Worm (Caenorhabditis elegans): ENCODE measurements around the gene C17C3.24.

The C17C3.24 gene

ce11 chrII:5496375-5496774 lies 45.2 kb downstream of the C17C3.24 start, which contains the start of gene F12A10.1:
TSS of gene F12A10.1 (plus strand) at chrII:5496540.
- TF ChIP-seq F39B2.1 (GFP tag; IDR thresholded peaks at IDR 0.05) (no peak), ZK185.1 (tag; optimal IDR thresholded peaks at IDR 0.05; ENCODE audit: poor library complexity, severe bottlenecking) (no peak), ceh-79 (tag; optimal IDR thresholded peaks at IDR 0.05) (no peak), athp-1 (tag; optimal IDR thresholded peaks at IDR 0.05) (no peak), aptf-3 (GFP tag; IDR thresholded peaks at IDR 0.05) (no peak), ztf-22 (GFP tag; optimal IDR thresholded peaks at IDR 0.05) (no peak), repo-1 (tag; optimal IDR thresholded peaks at IDR 0.05) (no peak), F10E7.11 (tag; optimal IDR thresholded peaks at IDR 0.05) (no peak), nfya-2 (GFP tag; IDR thresholded peaks at IDR 0.05) (no peak), hmg-1.2 (GFP tag; IDR thresholded peaks at IDR 0.05) (no peak), rpc-1 (optimal IDR thresholded peaks at IDR 0.05) (no peak), rpc-1 (tag; optimal IDR thresholded peaks at IDR 0.05) (no peak), F22D6.2 (tag; optimal IDR thresholded peaks at IDR 0.05) (no peak), akir-1 (GFP tag; optimal IDR thresholded peaks at IDR 0.05) (no peak), attf-6 (GFP tag; IDR thresholded peaks at IDR 0.05) (no peak)

ce11 chrII:5494405-5494804 lies 47.2 kb downstream of the C17C3.24 start, which contains the start of gene F12A10.6:
TSS of gene F12A10.6 (minus strand) at chrII:5494505.
- TF ChIP-seq chd-7 (tag; optimal IDR thresholded peaks at IDR 0.05) = no peak
- TF ChIP-seq rpc-1 (optimal IDR thresholded peaks at IDR 0.05) = no peak
- TF ChIP-seq rpc-1 (tag; optimal IDR thresholded peaks at IDR 0.05) = no peak
- no peak for TF ChIP-seq ztf-6 (GFP tag; IDR thresholded peaks at IDR 0.05)
- TF ChIP-seq F49E8.2 (tag; optimal IDR thresholded peaks at IDR 0.05; ENCODE audit: insufficient read depth) = no peak
- TF ChIP-seq hlh-26 (GFP tag; conservative IDR thresholded peaks at IDR 0.05) = no peak
- no peak for TF ChIP-seq T26A5.8 (tag; optimal IDR thresholded peaks at IDR 0.05)
- no peak for TF ChIP-seq ztf-26 (tag; optimal IDR thresholded peaks at IDR 0.05)
- no peak for TF ChIP-seq Y67H2A.10 (GFP tag; conservative IDR thresholded peaks at IDR 0.05)
- TF ChIP-seq ets-4 (GFP tag; optimal IDR thresholded peaks at IDR 0.05) = no peak
- TF ChIP-seq nfya-2 (GFP tag; IDR thresholded peaks at IDR 0.05) = no peak
- no peak for TF ChIP-seq aptf-2 (GFP tag; conservative IDR thresholded peaks at IDR 0.05)
- TF ChIP-seq hlh-12 (tag; optimal IDR thresholded peaks at IDR 0.05) = no peak
- no peak for TF ChIP-seq xnd-1 (tag; optimal IDR thresholded peaks at IDR 0.05)
- TF ChIP-seq Y56A3A.18 (GFP tag; IDR thresholded peaks at IDR 0.05) = no peak
- no peak for TF ChIP-seq attf-3 (GFP tag; conservative IDR thresholded peaks at IDR 0.05)
- no peak for TF ChIP-seq snpc-1.1 (tag; optimal IDR thresholded peaks at IDR 0.05; ENCODE audit: insufficient read depth)
- TF ChIP-seq hmg-1.2 (GFP tag; IDR thresholded peaks at IDR 0.05) = no peak
- TF ChIP-seq pha-4 (tag; optimal IDR thresholded peaks at IDR 0.05) = no peak

Measured in whole organism, young adult.